Fruit fly (Drosophila melanogaster) whole organism, embryonic: ENCODE data around the gene CG10570.

ENCODE experiments used
- CG13287 ChIP-seq: fragments of 200-800 bp; sonication (Bioruptor generic); IDR thresholded peaks from 2 replicates; pipeline ENCODE4 v1.3.6; 2022; ENCODE audit warnings: missing biosample characterization, missing genetic modification characterization; ENCODE audit not compliant: partially characterized antibody
- CG13775 ChIP-seq: fragments of 200-800 bp; sonication (Bioruptor generic); optimal IDR thresholded peaks from 3 replicates; lab custom pipeline; 2017; ENCODE audit warnings: missing biosample characterization, mild to moderate bottlenecking, missing genetic modification characterization
- CG17612 ChIP-seq: fragments of 200-800 bp; sonication (Bioruptor generic); IDR thresholded peaks from 2 replicates; pipeline ENCODE4 v1.3.6; 2022; ENCODE audit warnings: missing biosample characterization, missing genetic modification characterization
- CG17802 ChIP-seq: fragments of 200-800 bp; sonication (Bioruptor generic); optimal IDR thresholded peaks from 2 replicates; lab custom pipeline; 2018; ENCODE audit warnings: missing biosample characterization, mild to moderate bottlenecking, missing genetic modification characterization, moderate library complexity
- CG18011 ChIP-seq: fragments of 200-800 bp; sonication (Bioruptor generic); optimal IDR thresholded peaks from 2 replicates; lab custom pipeline; 2017; ENCODE audit warnings: missing biosample characterization, missing genetic modification characterization, mild to moderate bottlenecking, moderate library complexity, missing genotype
- CG2889 ChIP-seq: fragments of 200-800 bp; sonication (Bioruptor generic); IDR thresholded peaks from 3 replicates; pipeline ENCODE4 v1.3.6; 2022; ENCODE audit warnings: missing biosample characterization, missing genetic modification characterization
- CG3847 ChIP-seq: fragments of 200-800 bp; sonication (Bioruptor generic); IDR thresholded peaks from 2 replicates; pipeline ENCODE4 v1.3.6; 2022; ENCODE audit warnings: missing biosample characterization, missing genetic modification characterization
- CG43689 ChIP-seq: fragments of 200-800 bp; sonication (Bioruptor generic); IDR thresholded peaks from 2 replicates; pipeline ENCODE4 v1.3.6; 2022; ENCODE audit warnings: missing biosample characterization, missing genetic modification characterization
- CG5180 ChIP-seq: fragments of 200-800 bp; sonication (Bioruptor generic); optimal IDR thresholded peaks from 3 replicates; lab custom pipeline; 2017; ENCODE audit warnings: missing biosample characterization, missing genetic modification characterization, mild to moderate bottlenecking, moderate library complexity, missing genetic modification reagents
- CG5245 ChIP-seq: fragments of 200-800 bp; sonication (Bioruptor generic); optimal IDR thresholded peaks from 3 replicates; lab custom pipeline; 2016; ENCODE audit warnings: missing biosample characterization, missing genetic modification characterization
- CG7271 ChIP-seq: fragments of 200-800 bp; sonication (Bioruptor generic); optimal IDR thresholded peaks from 2 replicates; lab custom pipeline; 2018; ENCODE audit warnings: missing biosample characterization, mild to moderate bottlenecking, missing genetic modification characterization, moderate library complexity
- CG7928 ChIP-seq: fragments of 200-800 bp; sonication (Bioruptor generic); optimal IDR thresholded peaks from 2 replicates; lab custom pipeline; 2017; ENCODE audit warnings: missing biosample characterization, mild to moderate bottlenecking, missing genetic modification characterization
- CG8478 ChIP-seq: fragments of >200 bp; optimal IDR thresholded peaks from 2 replicates; lab custom pipeline; 2018
- CG8924 ChIP-seq: fragments of 200-800 bp; optimal IDR thresholded peaks from 3 replicates; lab custom pipeline; 2019; ENCODE audit warnings: missing biosample characterization, mild to moderate bottlenecking, missing genetic modification characterization, moderate library complexity
- Ets97D ChIP-seq: fragments of 200-800 bp; sonication (Bioruptor generic); optimal IDR thresholded peaks from 3 replicates; lab custom pipeline; 2016; ENCODE audit warnings: missing biosample characterization, missing genetic modification characterization
- Hr39 ChIP-seq: fragments of >200 bp; optimal IDR thresholded peaks from 2 replicates; lab custom pipeline; 2017
- MTF-1 ChIP-seq: fragments of 200-800 bp; sonication (Bioruptor generic); optimal IDR thresholded peaks from 2 replicates; lab custom pipeline; 2018; ENCODE audit warnings: missing biosample characterization, mild to moderate bottlenecking, missing genetic modification characterization, borderline replicate concordance
- Mad ChIP-seq: fragments of 200-800 bp; sonication (Bioruptor generic); optimal IDR thresholded peaks from 2 replicates; lab custom pipeline; 2016; ENCODE audit warnings: missing biosample characterization, missing genetic modification characterization
- Max ChIP-seq: fragments of 200-800 bp; sonication (Bioruptor generic); optimal IDR thresholded peaks from 2 replicates; lab custom pipeline; 2016; ENCODE audit warnings: missing biosample characterization, mild to moderate bottlenecking, missing genetic modification characterization
- NFAT ChIP-seq: fragments of 200-800 bp; sonication (Bioruptor generic); IDR thresholded peaks from 2 replicates; pipeline ENCODE4 v1.3.6; 2022; ENCODE audit warnings: missing biosample characterization, missing genetic modification characterization
- Oli ChIP-seq: fragments of 200-800 bp; sonication (Bioruptor generic); optimal IDR thresholded peaks from 2 replicates; lab custom pipeline; 2018; ENCODE audit warnings: missing biosample characterization, mild to moderate bottlenecking, missing genetic modification characterization, moderate library complexity
- Spps ChIP-seq: fragments of 200-800 bp; sonication (Bioruptor generic); optimal IDR thresholded peaks from 2 replicates; lab custom pipeline; 2018; ENCODE audit warnings: missing biosample characterization, mild to moderate bottlenecking, missing genetic modification characterization
- Usf ChIP-seq: fragments of 200-800 bp; sonication (Bioruptor generic); optimal IDR thresholded peaks from 2 replicates; lab custom pipeline; 2017; ENCODE audit warnings: missing genotype, missing biosample characterization, missing genetic modification characterization
- YL-1 ChIP-seq: fragments of 200-800 bp; sonication (Bioruptor generic); optimal IDR thresholded peaks from 3 replicates; lab custom pipeline; 2017; ENCODE audit warnings: missing biosample characterization, mild to moderate bottlenecking, missing genetic modification characterization
- bigmax ChIP-seq: fragments of 200-800 bp; sonication (Bioruptor generic); optimal IDR thresholded peaks from 2 replicates; lab custom pipeline; 2018; ENCODE audit warnings: missing biosample characterization, mild to moderate bottlenecking, missing genetic modification characterization
- btn ChIP-seq: fragments of 200-800 bp; sonication (Bioruptor generic); optimal IDR thresholded peaks from 2 replicates; lab custom pipeline; 2016; ENCODE audit warnings: missing biosample characterization, missing genetic modification characterization
- cad ChIP-seq: fragments of >200 bp; optimal IDR thresholded peaks from 2 replicates; lab custom pipeline; 2017; ENCODE audit warnings: missing biosample characterization, missing genetic modification characterization
- chm ChIP-seq: fragments of 200-800 bp; sonication (Bioruptor generic); IDR thresholded peaks from 2 replicates; pipeline ENCODE4 v1.3.6; 2022; ENCODE audit warnings: missing biosample characterization, missing genetic modification characterization
- danr ChIP-seq: fragments of 200-800 bp; sonication (Bioruptor generic); IDR thresholded peaks from 2 replicates; pipeline ENCODE4 v1.3.6; 2022; ENCODE audit warnings: missing biosample characterization, missing genetic modification characterization
- disco-r ChIP-seq: fragments of 200-800 bp; sonication (Bioruptor generic); optimal IDR thresholded peaks from 2 replicates; lab custom pipeline; 2016; ENCODE audit warnings: missing biosample characterization, missing genetic modification characterization
- dysf ChIP-seq: fragments of 200-800 bp; sonication (Bioruptor generic); IDR thresholded peaks from 3 replicates; pipeline ENCODE4 v1.3.6; 2022; ENCODE audit warnings: missing biosample characterization, missing genetic modification characterization
- esg ChIP-seq: fragments of 200-800 bp; sonication (Bioruptor generic); conservative IDR thresholded peaks from 2 replicates; pipeline ENCODE4 v1.3.6; 2022; ENCODE audit warnings: missing biosample characterization, missing genetic modification characterization
- fd64A ChIP-seq: fragments of 200-800 bp; sonication (Bioruptor generic); optimal IDR thresholded peaks from 3 replicates; lab custom pipeline; 2018; ENCODE audit warnings: missing biosample characterization, mild to moderate bottlenecking, missing genetic modification characterization
- inv ChIP-seq: fragments of 200-800 bp; sonication (Bioruptor generic); IDR thresholded peaks from 2 replicates; pipeline ENCODE4 v1.3.6; 2022; ENCODE audit warnings: missing biosample characterization, missing genetic modification characterization; ENCODE audit not compliant: partially characterized antibody
- knrl ChIP-seq: fragments of 200-800 bp; sonication (Bioruptor generic); IDR thresholded peaks from 3 replicates; pipeline ENCODE4 v1.3.6; 2022; ENCODE audit warnings: missing biosample characterization, missing genetic modification characterization; ENCODE audit not compliant: partially characterized antibody
- mam ChIP-seq: fragments of 200-800 bp; sonication (Bioruptor generic); optimal IDR thresholded peaks from 3 replicates; lab custom pipeline; 2016; ENCODE audit warnings: missing biosample characterization, missing genetic modification characterization
- mirr ChIP-seq: fragments of 200-800 bp; sonication (Bioruptor generic); optimal IDR thresholded peaks from 3 replicates; lab custom pipeline; 2018; ENCODE audit warnings: missing biosample characterization, mild to moderate bottlenecking, missing genetic modification characterization
- nerfin-2 ChIP-seq: fragments of 200-800 bp; sonication (Bioruptor generic); IDR thresholded peaks from 2 replicates; pipeline ENCODE4 v1.3.6; 2022; ENCODE audit warnings: missing biosample characterization, missing genetic modification characterization; ENCODE audit not compliant: partially characterized antibody
- oc ChIP-seq: fragments of 200-800 bp; sonication (Bioruptor generic); optimal IDR thresholded peaks from 2 replicates; lab custom pipeline; 2018; ENCODE audit warnings: missing biosample characterization, mild to moderate bottlenecking, missing genetic modification characterization, moderate library complexity
- peb ChIP-seq: fragments of 200-800 bp; sonication (Bioruptor generic); IDR thresholded peaks from 2 replicates; pipeline ENCODE4 v1.3.6; 2022; ENCODE audit warnings: missing biosample characterization, missing genetic modification characterization
- psq ChIP-seq: fragments of 200-800 bp; sonication (Bioruptor generic); optimal IDR thresholded peaks from 2 replicates; lab custom pipeline; 2017; ENCODE audit warnings: missing biosample characterization, missing genetic modification characterization
- pum ChIP-seq: fragments of 200-800 bp; sonication (Bioruptor generic); optimal IDR thresholded peaks from 2 replicates; lab custom pipeline; 2016; ENCODE audit warnings: missing biosample characterization, missing genetic modification characterization
- run ChIP-seq: fragments of 200-800 bp; sonication (Bioruptor generic); optimal IDR thresholded peaks from 3 replicates; lab custom pipeline; 2018; ENCODE audit warnings: missing biosample characterization, mild to moderate bottlenecking, missing genetic modification characterization
- sd ChIP-seq: fragments of 200-800 bp; sonication (Bioruptor generic); optimal IDR thresholded peaks from 3 replicates; lab custom pipeline; 2018; ENCODE audit warnings: missing biosample characterization, mild to moderate bottlenecking, missing genetic modification characterization, moderate library complexity
- sr ChIP-seq: fragments of 200-800 bp; sonication (Bioruptor generic); IDR thresholded peaks from 3 replicates; pipeline ENCODE4 v1.3.6; 2022; ENCODE audit warnings: missing biosample characterization, missing genetic modification characterization
- tap ChIP-seq: fragments of 200-800 bp; optimal IDR thresholded peaks from 3 replicates; lab custom pipeline; 2019; ENCODE audit warnings: missing biosample characterization, mild to moderate bottlenecking, missing genetic modification characterization, moderate library complexity
- tll ChIP-seq, 2 experiments: fragments of 200-800 bp in 1 of 2; fragments of >200 bp in 1 of 2; sonication (Bioruptor generic) in 1 of 2; optimal IDR thresholded peaks; 2 replicates each; lab custom pipeline; 2017 to 2019; ENCODE audit warnings: missing biosample characterization in 2 of 2, missing genetic modification characterization in 2 of 2, mild to moderate bottlenecking in 1 of 2, moderate library complexity in 1 of 2
- zen ChIP-seq: fragments of 200-800 bp; sonication (Bioruptor generic); optimal IDR thresholded peaks from 3 replicates; lab custom pipeline; 2018; ENCODE audit warnings: missing biosample characterization, mild to moderate bottlenecking, missing genetic modification characterization, moderate library complexity

The CG10570 gene

DNA sequence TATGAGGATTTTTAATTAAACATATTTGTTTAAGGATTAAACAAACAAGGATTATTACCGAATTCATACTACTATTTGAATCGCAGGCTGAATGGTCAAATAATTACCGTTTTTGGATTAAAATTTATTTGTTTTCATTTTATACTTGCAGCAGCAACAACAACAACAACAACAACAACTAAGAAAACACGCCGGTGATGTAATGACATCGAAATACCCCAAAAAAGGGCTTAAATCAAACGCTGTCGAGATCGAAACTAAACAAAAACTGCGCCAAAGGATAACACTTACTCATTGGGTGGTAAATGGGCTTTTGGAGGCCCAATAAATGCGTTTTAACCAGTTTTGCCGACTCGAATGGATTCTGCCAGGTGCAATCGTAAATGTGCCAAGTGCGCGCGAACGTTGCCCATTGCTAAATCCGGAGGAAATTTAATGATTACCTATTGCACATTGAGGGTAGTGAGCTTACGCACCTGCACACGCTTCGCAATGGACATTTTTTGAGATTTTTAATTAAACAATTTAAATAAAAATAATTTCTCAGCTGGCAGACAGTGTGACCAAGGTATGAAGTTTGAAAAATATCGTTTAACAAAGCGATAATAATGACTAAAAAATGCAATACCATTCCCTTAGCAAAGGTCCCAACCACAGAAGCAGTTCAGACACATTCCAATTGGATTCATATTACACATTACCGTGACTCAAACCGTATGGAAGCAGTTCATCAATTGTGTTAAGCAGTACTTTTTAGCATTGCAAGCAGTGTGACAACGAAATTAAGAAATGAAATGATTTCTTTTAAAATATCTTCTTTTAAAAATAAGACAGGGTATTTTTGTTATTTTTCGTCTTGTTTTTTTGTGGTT lies 47.8 kb upstream of the CG10570 start, which contains the start of the genes CG10602 and mRpL13 (continued):
- TF ChIP-seq mirr (GFP tag; lab: Kevin White, UChicago) = no peak
- TF ChIP-seq Hr39 = no peak
- no peak for TF ChIP-seq CG18011 (GFP tag; lab: Kevin White, UChicago)
- no peak for TF ChIP-seq CG7928 (GFP tag; lab: Kevin White, UChicago)
- TF ChIP-seq psq = no peak
- TF ChIP-seq inv (GFP tag; lab: Robert Waterston, UW) = no peak; the same call in 1 of the 2 replicates
- TF ChIP-seq zen (tag; lab: Kevin White, UChicago) = peak; percentile 84
- no peak for TF ChIP-seq peb (GFP tag; lab: Robert Waterston, UW)
- TF ChIP-seq CG7271 (tag; lab: Kevin White, UChicago) = no peak
- no peak for TF ChIP-seq Max (GFP tag; lab: Kevin White, UChicago)
- TF ChIP-seq CG8478 = peak; percentile 93
- TF ChIP-seq Usf (GFP tag; lab: Kevin White, UChicago) = no peak
- TF ChIP-seq Oli (tag; lab: Kevin White, UChicago) = no peak
- no peak for TF ChIP-seq CG17612 (GFP tag; lab: Robert Waterston, UW)
- TF ChIP-seq Mad (GFP tag; lab: Kevin White, UChicago) = peak; percentile 51

DNA sequence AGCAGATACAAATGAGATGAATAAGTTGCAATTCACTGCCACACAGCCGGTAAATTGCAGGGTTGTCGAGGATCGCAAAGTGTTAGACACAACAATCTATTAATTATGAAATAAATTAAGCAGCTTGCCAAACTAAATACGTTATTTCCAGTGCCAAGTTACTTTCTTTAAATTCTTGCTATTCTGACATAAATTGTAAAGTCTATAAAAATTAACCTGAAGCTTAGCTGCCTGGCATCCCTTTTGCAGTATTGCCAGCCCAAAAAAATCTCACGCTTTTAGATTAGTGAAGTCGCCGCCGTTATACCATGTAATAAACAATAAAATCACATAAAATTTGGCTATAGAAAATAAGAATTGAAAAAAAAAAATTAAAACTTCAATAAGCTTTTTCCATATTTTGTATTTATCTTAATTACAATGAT lies 46.6 kb upstream of the CG10570 start:
- peak; percentile 69 for TF ChIP-seq pum (GFP tag; lab: Kevin White, UChicago)
- peak; percentile 59 for TF ChIP-seq YL-1 (GFP tag; lab: Kevin White, UChicago)
- TF ChIP-seq cad (GFP tag; lab: Kevin White, UChicago) = no peak
- TF ChIP-seq CG13287 (GFP tag; lab: Robert Waterston, UW) = peak; percentile 54
- TF ChIP-seq oc (tag; lab: Kevin White, UChicago) = peak; percentile 93
- TF ChIP-seq dysf (GFP tag; lab: Robert Waterston, UW) = peak; percentile 90
- TF ChIP-seq Ets97D (GFP tag; lab: Kevin White, UChicago) = peak; percentile 60
- peak; percentile 81 for TF ChIP-seq Spps (tag; lab: Kevin White, UChicago)
- TF ChIP-seq NFAT (GFP tag; lab: Robert Waterston, UW) = peak; percentile 88
- no peak for TF ChIP-seq tll (GFP tag; optimal IDR thresholded peaks at IDR 0.05; lab: Kevin White, UChicago)
- peak; percentile 86 for TF ChIP-seq run
- no peak for TF ChIP-seq nerfin-2 (GFP tag; lab: Robert Waterston, UW)
- TF ChIP-seq bigmax (GFP tag; lab: Kevin White, UChicago) = peak; percentile 59
- TF ChIP-seq tap (tag; lab: Kevin White, UChicago) = peak; percentile 92
- peak; percentile 72 for TF ChIP-seq CG17802 (tag; lab: Kevin White, UChicago)
- TF ChIP-seq knrl (GFP tag; lab: Robert Waterston, UW) = no peak
- TF ChIP-seq esg (GFP tag; lab: Robert Waterston, UW) = peak; percentile 81
- TF ChIP-seq CG5180 (GFP tag; lab: Kevin White, UChicago) = peak; percentile 71
- TF ChIP-seq sd (tag; lab: Kevin White, UChicago) = peak; percentile 77
- TF ChIP-seq CG2889 = peak; percentile 75
- peak; percentile 95 for TF ChIP-seq mam (GFP tag; lab: Kevin White, UChicago)
- TF ChIP-seq chm (GFP tag; lab: Robert Waterston, UW) = peak; percentile 92
- TF ChIP-seq disco-r (GFP tag; lab: Kevin White, UChicago) = peak; percentile 76
- peak; percentile 30 for TF ChIP-seq btn (GFP tag; lab: Kevin White, UChicago)
- TF ChIP-seq CG13775 = peak; percentile 87
- TF ChIP-seq CG43689 (GFP tag; lab: Robert Waterston, UW) = peak; percentile 87
- peak; percentile 91 for TF ChIP-seq CG3847 (GFP tag; lab: Robert Waterston, UW)
- peak; percentile 67; the same call in 1 of the 3 replicates for TF ChIP-seq sr (GFP tag; lab: Robert Waterston, UW)
- peak; percentile 64 for TF ChIP-seq CG5245 (GFP tag; lab: Kevin White, UChicago)
- TF ChIP-seq fd64A (GFP tag; lab: Kevin White, UChicago) = peak; percentile 76
- peak; percentile 92 for TF ChIP-seq CG8924 (tag; lab: Kevin White, UChicago)
- peak; percentile 80 for TF ChIP-seq MTF-1 (GFP tag; lab: Kevin White, UChicago)
- TF ChIP-seq danr (GFP tag; lab: Robert Waterston, UW) = peak; percentile 81
